Worm (Caenorhabditis elegans) whole organism, L2 larva: ENCODE measurements around the gene pro-2.

ENCODE experiments used
- ama-1 ChIP-seq: fragments of 150-350 bp; optimal IDR thresholded peaks from 2 replicates; lab custom pipeline; 2018; ENCODE audit warnings: inconsistent platforms
- elt-1 ChIP-seq: fragments of 150-350 bp; optimal IDR thresholded peaks from 2 replicates; lab custom pipeline; 2014; ENCODE audit warnings: missing biosample characterization, missing genetic modification characterization
- nhr-237 ChIP-seq: fragments of 150-350 bp; optimal IDR thresholded peaks from 2 replicates; lab custom pipeline; 2014; ENCODE audit warnings: missing biosample characterization, missing genetic modification characterization
- unc-62 ChIP-seq: fragments of 150-350 bp; optimal IDR thresholded peaks from 2 replicates; lab custom pipeline; 2014; ENCODE audit warnings: missing biosample characterization, missing genetic modification reagents, missing genetic modification characterization
- zag-1 ChIP-seq: fragments of 150-350 bp; optimal IDR thresholded peaks from 2 replicates; lab custom pipeline; 2014; ENCODE audit warnings: missing biosample characterization, missing genetic modification characterization

DNA sequence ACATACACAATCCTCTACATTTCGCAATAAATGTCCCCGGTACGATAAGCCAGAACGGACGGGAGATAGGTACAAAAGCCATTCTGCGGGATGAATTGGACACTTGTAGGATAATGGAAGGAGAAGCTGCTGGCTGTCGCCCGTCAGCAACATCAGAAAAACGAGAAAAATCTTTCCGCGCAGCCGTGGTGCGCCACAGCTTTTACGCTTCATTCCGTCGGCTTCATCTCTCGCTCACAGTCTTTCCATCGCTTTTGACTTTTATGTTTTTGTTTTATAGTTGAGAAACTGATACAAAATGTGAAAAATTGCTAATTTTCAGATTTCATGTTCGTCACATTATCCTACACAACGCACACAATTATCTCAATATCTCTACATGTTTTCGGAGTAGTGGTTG is 1.2 kb upstream of the pro-2 start, which contains the start of gene C07E3.10:
- TF ChIP-seq elt-1 (tag; lab: Kevin White, UChicago) (no peak), nhr-237 (tag; lab: Kevin White, UChicago) (no peak), zag-1 (tag; lab: Kevin White, UChicago) (no peak), ama-1 (lab: Kevin White, UChicago) (no peak), unc-62 (GFP tag; lab: Kevin White, UChicago) (no peak)
